Worm (Caenorhabditis elegans): ENCODE data around the gene nyn-1.
"Not testable (repeated sequence)": the region's sequence is repeated elsewhere in the genome, so short reads cannot be mapped to it uniquely, and the experiment has no call there.

DNA sequence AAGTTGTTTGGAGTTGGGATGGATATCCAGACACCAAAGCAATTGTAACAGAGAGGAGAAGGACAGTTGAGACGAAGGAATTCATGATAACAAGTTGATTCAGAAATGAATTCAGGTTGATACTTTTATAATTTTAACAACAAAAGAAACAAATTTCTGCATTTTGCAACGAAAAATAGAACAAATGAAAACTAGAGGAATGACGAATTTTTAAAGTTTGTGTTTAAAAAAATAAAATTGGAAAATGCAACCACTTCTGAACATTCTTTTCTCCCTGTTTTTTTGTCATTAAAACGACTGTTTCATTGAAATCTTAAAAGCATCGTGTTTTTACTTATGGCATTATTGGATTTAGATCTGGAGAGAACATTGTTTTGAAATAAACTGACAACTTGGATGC, 35.4 kb downstream of the nyn-1 start, which contains the start of gene C08F11.12:
- TF ChIP-seq dao-5, him-1, W03F9.2 (tag; optimal IDR thresholded peaks at IDR 0.05): not testable (repeated sequence)

All from whole organism, L4/young adult.